Worm (Caenorhabditis elegans): ENCODE results near the gene str-30.

The str-30 gene

ce11 chrV:3697071-3697470 is 27.8 kb upstream of the str-30 start:
- TF ChIP-seq klf-2 (GFP tag; conservative IDR thresholded peaks at IDR 0.05) = no peak
- no peak for TF ChIP-seq med-1 (GFP tag; optimal IDR thresholded peaks at IDR 0.05; ENCODE audit: insufficient read depth)
- no peak for TF ChIP-seq flt-1 (GFP tag; IDR thresholded peaks at IDR 0.05)
- TF ChIP-seq cog-1 (tag; optimal IDR thresholded peaks at IDR 0.05) = no peak
- no peak for TF ChIP-seq ztf-29 (GFP tag; IDR thresholded peaks at IDR 0.05)
- TF ChIP-seq ztf-23 (GFP tag; IDR thresholded peaks at IDR 0.05) = no peak
- TF ChIP-seq T22C8.4 (GFP tag; IDR thresholded peaks at IDR 0.05) = no peak
- TF ChIP-seq ref-1 (GFP tag; conservative IDR thresholded peaks at IDR 0.05) = no peak
- no peak for TF ChIP-seq tab-1 (GFP tag; IDR thresholded peaks at IDR 0.05)

- TF ChIP-seq tab-1 (GFP tag; IDR thresholded peaks at IDR 0.05) (no peak), flt-1 (GFP tag; IDR thresholded peaks at IDR 0.05) (no peak), ztf-29 (GFP tag; IDR thresholded peaks at IDR 0.05) (no peak), cog-1 (tag; optimal IDR thresholded peaks at IDR 0.05) (no peak), klf-2 (GFP tag; conservative IDR thresholded peaks at IDR 0.05) (no peak), ref-1 (GFP tag; conservative IDR thresholded peaks at IDR 0.05) (no peak), ztf-23 (GFP tag; IDR thresholded peaks at IDR 0.05) (no peak), med-1 (GFP tag; optimal IDR thresholded peaks at IDR 0.05; ENCODE audit: insufficient read depth) (no peak), T22C8.4 (GFP tag; IDR thresholded peaks at IDR 0.05) (no peak)
These were observed 26.4 kb upstream of the str-30 start for ce11 chrV:3698497-3698896.

ce11 chrV:3702998-3703397 is 21.9 kb upstream of the str-30 start:
- TF ChIP-seq klf-2 (GFP tag; conservative IDR thresholded peaks at IDR 0.05) (no peak), ztf-23 (GFP tag; IDR thresholded peaks at IDR 0.05) (no peak), ref-1 (GFP tag; conservative IDR thresholded peaks at IDR 0.05) (no peak), tab-1 (GFP tag; IDR thresholded peaks at IDR 0.05) (no peak), ztf-29 (GFP tag; IDR thresholded peaks at IDR 0.05) (no peak), flt-1 (GFP tag; IDR thresholded peaks at IDR 0.05) (no peak), T22C8.4 (GFP tag; IDR thresholded peaks at IDR 0.05) (no peak), cog-1 (tag; optimal IDR thresholded peaks at IDR 0.05) (no peak), med-1 (GFP tag; optimal IDR thresholded peaks at IDR 0.05; ENCODE audit: insufficient read depth) (no peak)

- TF ChIP-seq klf-2 (GFP tag; conservative IDR thresholded peaks at IDR 0.05) = no peak
- TF ChIP-seq ztf-23 (GFP tag; IDR thresholded peaks at IDR 0.05) = no peak
- TF ChIP-seq med-1 (GFP tag; optimal IDR thresholded peaks at IDR 0.05; ENCODE audit: insufficient read depth) = no peak
- no peak for TF ChIP-seq ref-1 (GFP tag; conservative IDR thresholded peaks at IDR 0.05)
- peak; percentile 11 for TF ChIP-seq cog-1 (tag; optimal IDR thresholded peaks at IDR 0.05)
- no peak for TF ChIP-seq tab-1 (GFP tag; IDR thresholded peaks at IDR 0.05)
- TF ChIP-seq flt-1 (GFP tag; IDR thresholded peaks at IDR 0.05) = peak; percentile 69; the same call in 1 of the 2 replicates
These were observed 21.0 kb upstream of the str-30 start for ce11 chrV:3703888-3704287.

- no peak for TF ChIP-seq T22C8.4 (GFP tag; IDR thresholded peaks at IDR 0.05)
- no peak for TF ChIP-seq cog-1 (tag; optimal IDR thresholded peaks at IDR 0.05)
- TF ChIP-seq tab-1 (GFP tag; IDR thresholded peaks at IDR 0.05) = no peak
- TF ChIP-seq ztf-29 (GFP tag; IDR thresholded peaks at IDR 0.05) = no peak
- TF ChIP-seq ref-1 (GFP tag; conservative IDR thresholded peaks at IDR 0.05) = no peak
- no peak for TF ChIP-seq med-1 (GFP tag; optimal IDR thresholded peaks at IDR 0.05; ENCODE audit: insufficient read depth)
- no peak for TF ChIP-seq klf-2 (GFP tag; conservative IDR thresholded peaks at IDR 0.05)
- no peak for TF ChIP-seq flt-1 (GFP tag; IDR thresholded peaks at IDR 0.05)
- TF ChIP-seq ztf-23 (GFP tag; IDR thresholded peaks at IDR 0.05) = no peak
These were observed 20.2 kb upstream of the str-30 start, which contains the start of gene lin-40 for ce11 chrV:3704688-3705087. lin-40 (plus strand) TSS chrV:3704988.

- TF ChIP-seq ref-1 (GFP tag; conservative IDR thresholded peaks at IDR 0.05) (no peak), T22C8.4 (GFP tag; IDR thresholded peaks at IDR 0.05) (no peak), flt-1 (GFP tag; IDR thresholded peaks at IDR 0.05) (no peak), ztf-29 (GFP tag; IDR thresholded peaks at IDR 0.05) (no peak), cog-1 (tag; optimal IDR thresholded peaks at IDR 0.05) (no peak), med-1 (GFP tag; optimal IDR thresholded peaks at IDR 0.05; ENCODE audit: insufficient read depth) (no peak), tab-1 (GFP tag; IDR thresholded peaks at IDR 0.05) (no peak)
These were observed 18.7 kb upstream of the str-30 start for ce11 chrV:3706167-3706566.

- TF ChIP-seq T22C8.4 (GFP tag; IDR thresholded peaks at IDR 0.05) (no peak), flt-1 (GFP tag; IDR thresholded peaks at IDR 0.05) (no peak), ztf-29 (GFP tag; IDR thresholded peaks at IDR 0.05) (no peak), med-1 (GFP tag; optimal IDR thresholded peaks at IDR 0.05; ENCODE audit: insufficient read depth) (no peak), ztf-23 (GFP tag; IDR thresholded peaks at IDR 0.05) (no peak), klf-2 (GFP tag; conservative IDR thresholded peaks at IDR 0.05) (no peak), tab-1 (GFP tag; IDR thresholded peaks at IDR 0.05) (no peak), cog-1 (tag; optimal IDR thresholded peaks at IDR 0.05) (no peak)
These were observed 18.0 kb upstream of the str-30 start for ce11 chrV:3706893-3707292.

ce11 chrV:3711544-3711943 is 13.3 kb upstream of the str-30 start:
- no peak for TF ChIP-seq flt-1 (GFP tag; IDR thresholded peaks at IDR 0.05)
- no peak for TF ChIP-seq T22C8.4 (GFP tag; IDR thresholded peaks at IDR 0.05)
- no peak for TF ChIP-seq ref-1 (GFP tag; conservative IDR thresholded peaks at IDR 0.05)
- no peak for TF ChIP-seq med-1 (GFP tag; optimal IDR thresholded peaks at IDR 0.05; ENCODE audit: insufficient read depth)
- TF ChIP-seq ztf-23 (GFP tag; IDR thresholded peaks at IDR 0.05) = no peak
- no peak for TF ChIP-seq tab-1 (GFP tag; IDR thresholded peaks at IDR 0.05)
- no peak for TF ChIP-seq klf-2 (GFP tag; conservative IDR thresholded peaks at IDR 0.05)
- no peak for TF ChIP-seq cog-1 (tag; optimal IDR thresholded peaks at IDR 0.05)
- TF ChIP-seq ztf-29 (GFP tag; IDR thresholded peaks at IDR 0.05) = no peak

- TF ChIP-seq med-1 (GFP tag; optimal IDR thresholded peaks at IDR 0.05; ENCODE audit: insufficient read depth) (no peak), flt-1 (GFP tag; IDR thresholded peaks at IDR 0.05) (no peak), klf-2 (GFP tag; conservative IDR thresholded peaks at IDR 0.05) (no peak), ztf-23 (GFP tag; IDR thresholded peaks at IDR 0.05) (no peak), ztf-29 (GFP tag; IDR thresholded peaks at IDR 0.05) (no peak), tab-1 (GFP tag; IDR thresholded peaks at IDR 0.05) (no peak), cog-1 (tag; optimal IDR thresholded peaks at IDR 0.05) (no peak), T22C8.4 (GFP tag; IDR thresholded peaks at IDR 0.05) (no peak), ref-1 (GFP tag; conservative IDR thresholded peaks at IDR 0.05) (no peak)
These were observed 12.7 kb upstream of the str-30 start for ce11 chrV:3712192-3712591.

- no peak for TF ChIP-seq ztf-23 (GFP tag; IDR thresholded peaks at IDR 0.05)
- TF ChIP-seq T22C8.4 (GFP tag; IDR thresholded peaks at IDR 0.05) = peak; percentile 79
These were observed 11.9 kb upstream of the str-30 start for ce11 chrV:3712955-3713354.
